Fruit fly (Drosophila melanogaster) whole organism, prepupa: ENCODE data around the gene Nepl18.

Experiments
- Blimp-1 ChIP-seq: fragments of 200-800 bp; sonication (Bioruptor generic); optimal IDR thresholded peaks from 3 replicates; lab custom pipeline; 2017; ENCODE audit warnings: missing biosample characterization, missing genetic modification characterization, mild to moderate bottlenecking, moderate library complexity, missing genetic modification reagents
- CG10669 ChIP-seq: fragments of 200-800 bp; sonication (Bioruptor generic); optimal IDR thresholded peaks from 3 replicates; lab custom pipeline; 2018; ENCODE audit warnings: missing biosample characterization, mild to moderate bottlenecking, missing genetic modification characterization, moderate library complexity
- CG11294 ChIP-seq: fragments of 200-800 bp; sonication (Bioruptor generic); IDR thresholded peaks from 2 replicates; pipeline ENCODE4 v1.3.6; 2022; ENCODE audit warnings: missing biosample characterization, missing genetic modification characterization
- CG11762 ChIP-seq: fragments of 200-800 bp; sonication (Bioruptor generic); optimal IDR thresholded peaks from 3 replicates; lab custom pipeline; 2016; ENCODE audit warnings: missing biosample characterization, missing genetic modification characterization; ENCODE audit not compliant: insufficient read depth
- CG11902 ChIP-seq: fragments of 200-800 bp; sonication (Bioruptor generic); optimal IDR thresholded peaks from 3 replicates; lab custom pipeline; 2016; ENCODE audit warnings: missing biosample characterization, missing genetic modification characterization
- CG15336 ChIP-seq: fragments of 200-800 bp; sonication (Bioruptor generic); IDR thresholded peaks from 2 replicates; pipeline ENCODE4 v1.3.6; 2022; ENCODE audit warnings: missing biosample characterization, missing genetic modification characterization
- CG16779 ChIP-seq: fragments of 200-800 bp; sonication (Bioruptor generic); optimal IDR thresholded peaks from 3 replicates; lab custom pipeline; 2017; ENCODE audit warnings: missing biosample characterization, mild to moderate bottlenecking, missing genetic modification characterization
- CG31627 ChIP-seq: fragments of 200-800 bp; sonication (Bioruptor generic); optimal IDR thresholded peaks from 3 replicates; lab custom pipeline; 2016; ENCODE audit warnings: missing biosample characterization, missing genetic modification characterization
- CG32006 ChIP-seq: fragments of 200-800 bp; sonication (Bioruptor generic); optimal IDR thresholded peaks from 3 replicates; lab custom pipeline; 2017; ENCODE audit warnings: missing biosample characterization, mild to moderate bottlenecking, missing genetic modification characterization
- CG34406 ChIP-seq: fragments of 200-800 bp; sonication (Bioruptor generic); optimal IDR thresholded peaks from 3 replicates; lab custom pipeline; 2016; ENCODE audit warnings: missing biosample characterization, missing genetic modification characterization
- CG4318 ChIP-seq: fragments of 200-800 bp; sonication (Bioruptor generic); optimal IDR thresholded peaks from 3 replicates; lab custom pipeline; 2017; ENCODE audit warnings: missing biosample characterization, mild to moderate bottlenecking, missing genetic modification characterization
- CG6163 ChIP-seq: fragments of 200-800 bp; sonication (Bioruptor generic); IDR thresholded peaks from 3 replicates; pipeline ENCODE4 v1.3.6; 2022; ENCODE audit warnings: missing biosample characterization, missing genetic modification characterization
- CG6276 ChIP-seq: fragments of 200-800 bp; sonication (Bioruptor generic); optimal IDR thresholded peaks from 2 replicates; lab custom pipeline; 2017; ENCODE audit warnings: missing biosample characterization, mild to moderate bottlenecking, missing genetic modification characterization
- CG6792 ChIP-seq: fragments of 200-800 bp; sonication (Bioruptor generic); optimal IDR thresholded peaks from 3 replicates; lab custom pipeline; 2016; ENCODE audit warnings: missing biosample characterization, missing genetic modification characterization
- CG6808 ChIP-seq: fragments of 200-800 bp; sonication (Bioruptor generic); optimal IDR thresholded peaks from 3 replicates; lab custom pipeline; 2017; ENCODE audit warnings: missing biosample characterization, missing genetic modification characterization, mild to moderate bottlenecking, moderate library complexity, missing genetic modification reagents
- CG6854 ChIP-seq: fragments of 200-800 bp; sonication (Bioruptor generic); optimal IDR thresholded peaks from 2 replicates; lab custom pipeline; 2017; ENCODE audit warnings: missing biosample characterization, mild to moderate bottlenecking, missing genetic modification characterization
- CG8119 ChIP-seq: fragments of 200-800 bp; sonication (Bioruptor generic); IDR thresholded peaks from 3 replicates; pipeline ENCODE4 v1.3.6; 2022; ENCODE audit warnings: missing biosample characterization, missing genetic modification characterization
- CG8632 ChIP-seq: fragments of 200-800 bp; sonication (Bioruptor generic); optimal IDR thresholded peaks from 3 replicates; lab custom pipeline; 2016; ENCODE audit warnings: missing biosample characterization, missing genetic modification characterization
- CG9139 ChIP-seq: fragments of 200-800 bp; sonication (Bioruptor generic); optimal IDR thresholded peaks from 3 replicates; lab custom pipeline; 2017; ENCODE audit warnings: missing biosample characterization, mild to moderate bottlenecking, missing genetic modification characterization
- Eip75B ChIP-seq: fragments of 200-800 bp; sonication (Bioruptor generic); optimal IDR thresholded peaks from 3 replicates; lab custom pipeline; 2016; ENCODE audit warnings: missing biosample characterization, missing genetic modification characterization
- Eip78C ChIP-seq: fragments of 200-800 bp; sonication (Bioruptor generic); peaks from one replicate; lab custom pipeline; 2016; ENCODE audit warnings: missing biosample characterization, missing genetic modification characterization
- Eip93F ChIP-seq: fragments of 200-800 bp; sonication (Bioruptor generic); optimal IDR thresholded peaks from 2 replicates; lab custom pipeline; 2016; ENCODE audit warnings: missing biosample characterization, mild to moderate bottlenecking, missing genetic modification characterization
- Hr39 ChIP-seq: fragments of 200-800 bp; sonication (Bioruptor generic); optimal IDR thresholded peaks from 2 replicates; lab custom pipeline; 2016; ENCODE audit warnings: missing biosample characterization, missing genetic modification characterization
- Lpt ChIP-seq: fragments of 200-800 bp; sonication (Bioruptor generic); optimal IDR thresholded peaks from 3 replicates; lab custom pipeline; 2016; ENCODE audit warnings: missing biosample characterization, missing genetic modification characterization
- OdsH ChIP-seq: fragments of 200-800 bp; sonication (Bioruptor generic); optimal IDR thresholded peaks from 3 replicates; lab custom pipeline; 2016; ENCODE audit warnings: missing biosample characterization, missing genetic modification characterization
- Sox102F ChIP-seq: fragments of 200-800 bp; sonication (Bioruptor generic); optimal IDR thresholded peaks from 2 replicates; lab custom pipeline; 2016; ENCODE audit warnings: missing biosample characterization, mild to moderate bottlenecking, missing genetic modification characterization
- Sox14 ChIP-seq: fragments of 200-800 bp; sonication (Bioruptor generic); optimal IDR thresholded peaks from 3 replicates; lab custom pipeline; 2016; ENCODE audit warnings: missing biosample characterization, missing genetic modification characterization
- achi ChIP-seq: fragments of 200-800 bp; sonication (Bioruptor generic); optimal IDR thresholded peaks from 3 replicates; lab custom pipeline; 2016; ENCODE audit warnings: missing biosample characterization, missing genetic modification characterization
- acj6 ChIP-seq: fragments of 200-800 bp; sonication (Bioruptor generic); optimal IDR thresholded peaks from 3 replicates; lab custom pipeline; 2016; ENCODE audit warnings: missing biosample characterization, missing genetic modification characterization
- cyc ChIP-seq: fragments of 200-800 bp; sonication (Bioruptor generic); optimal IDR thresholded peaks from 3 replicates; lab custom pipeline; 2016; ENCODE audit warnings: missing biosample characterization, missing genetic modification characterization
- dsx ChIP-seq: fragments of 200-800 bp; optimal IDR thresholded peaks from 3 replicates; lab custom pipeline; 2019; ENCODE audit warnings: missing biosample characterization, mild to moderate bottlenecking, missing genetic modification characterization, moderate library complexity; ENCODE audit not compliant: poor library complexity, severe bottlenecking
- eg ChIP-seq: fragments of 200-800 bp; sonication (Bioruptor generic); IDR thresholded peaks from 3 replicates; pipeline ENCODE4 v1.3.6; 2022; ENCODE audit warnings: missing biosample characterization, missing genetic modification characterization
- esn ChIP-seq: fragments of 200-800 bp; sonication (Bioruptor generic); optimal IDR thresholded peaks from 2 replicates; lab custom pipeline; 2016; ENCODE audit warnings: missing biosample characterization, mild to moderate bottlenecking, missing genetic modification characterization, moderate library complexity
- fd59A ChIP-seq: fragments of 200-800 bp; sonication (Bioruptor generic); optimal IDR thresholded peaks from 2 replicates; lab custom pipeline; 2017; ENCODE audit warnings: missing biosample characterization, mild to moderate bottlenecking, missing genetic modification characterization, missing genetic modification reagents
- fd85E ChIP-seq: fragments of 200-800 bp; sonication (Bioruptor generic); optimal IDR thresholded peaks from 3 replicates; lab custom pipeline; 2016; ENCODE audit warnings: missing biosample characterization, missing genetic modification characterization
- fkh ChIP-seq: fragments of 200-800 bp; sonication (Bioruptor generic); optimal IDR thresholded peaks from 3 replicates; lab custom pipeline; 2017; ENCODE audit warnings: missing biosample characterization, mild to moderate bottlenecking, missing genetic modification characterization, moderate library complexity
- net ChIP-seq: fragments of 200-800 bp; sonication (Bioruptor generic); optimal IDR thresholded peaks from 3 replicates; lab custom pipeline; 2016; ENCODE audit warnings: missing biosample characterization, missing genetic modification characterization
- pdm3 ChIP-seq: fragments of 200-800 bp; sonication (Bioruptor generic); optimal IDR thresholded peaks from 3 replicates; lab custom pipeline; 2016; ENCODE audit warnings: missing biosample characterization, missing genetic modification characterization
- salr ChIP-seq, 2 experiments: fragments of 200-800 bp; sonication (Bioruptor generic); optimal IDR thresholded peaks; 3 replicates each; lab custom pipeline; 2016 to 2018; ENCODE audit warnings: missing biosample characterization in 2 of 2, missing genetic modification characterization in 2 of 2, mild to moderate bottlenecking in 1 of 2
- spab ChIP-seq: fragments of 200-800 bp; sonication (Bioruptor generic); optimal IDR thresholded peaks from 2 replicates; lab custom pipeline; 2017; ENCODE audit warnings: missing biosample characterization, mild to moderate bottlenecking, missing genetic modification characterization, missing genetic modification reagents
- ss ChIP-seq, 2 experiments: fragments of 200-800 bp; sonication (Bioruptor generic); optimal IDR thresholded peaks; 2 replicates in 1 of 2; 3 replicates in 1 of 2; lab custom pipeline; 2017 to 2018; ENCODE audit warnings: mild to moderate bottlenecking in 2 of 2, missing biosample characterization in 2 of 2, missing genetic modification characterization in 2 of 2, moderate library complexity in 1 of 2
- svp ChIP-seq: fragments of 200-800 bp; sonication (Bioruptor generic); peaks from one replicate; lab custom pipeline; 2016; ENCODE audit warnings: missing biosample characterization, missing genetic modification characterization
- topi ChIP-seq: fragments of 200-800 bp; sonication (Bioruptor generic); optimal IDR thresholded peaks from 3 replicates; lab custom pipeline; 2016; ENCODE audit warnings: missing biosample characterization, missing genetic modification characterization
- vri ChIP-seq: fragments of 200-800 bp; sonication (Bioruptor generic); optimal IDR thresholded peaks from 3 replicates; lab custom pipeline; 2016; ENCODE audit warnings: missing biosample characterization, mild to moderate bottlenecking, missing genetic modification characterization

Gene Nepl18

DNA sequence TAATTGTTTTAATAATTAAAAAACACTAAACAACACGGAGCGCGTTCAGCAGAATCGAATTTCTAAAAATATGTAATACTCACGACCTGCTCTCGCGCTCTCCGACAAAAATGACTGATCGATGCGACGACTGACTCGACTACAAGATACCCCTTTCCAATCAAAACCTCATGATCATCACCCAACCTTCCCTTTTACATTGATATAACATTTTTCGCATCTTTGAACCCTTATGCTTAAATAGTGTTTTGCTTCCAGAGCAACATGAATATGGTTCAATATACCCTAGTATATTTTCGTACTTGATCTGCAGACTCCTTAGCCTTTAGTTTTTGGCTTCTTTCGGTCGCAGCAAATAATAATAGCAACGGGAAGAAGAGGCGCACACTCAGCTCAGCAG lies 36.3 kb downstream of the Nepl18 start (continued):
- TF ChIP-seq CG16779 (tag; lab: Kevin White, UChicago): peak; percentile 12
- peak; percentile 29 for TF ChIP-seq CG4318 (GFP tag; lab: Kevin White, UChicago)
- TF ChIP-seq fd85E (GFP tag; lab: Kevin White, UChicago): no peak
- peak; percentile 14 for TF ChIP-seq CG10669 (GFP tag; lab: Kevin White, UChicago)
- peak; percentile 2 for TF ChIP-seq CG11902
- TF ChIP-seq achi (GFP tag; lab: Kevin White, UChicago): peak; percentile 62
- TF ChIP-seq CG32006 (GFP tag; lab: Kevin White, UChicago): peak; percentile 70

DNA sequence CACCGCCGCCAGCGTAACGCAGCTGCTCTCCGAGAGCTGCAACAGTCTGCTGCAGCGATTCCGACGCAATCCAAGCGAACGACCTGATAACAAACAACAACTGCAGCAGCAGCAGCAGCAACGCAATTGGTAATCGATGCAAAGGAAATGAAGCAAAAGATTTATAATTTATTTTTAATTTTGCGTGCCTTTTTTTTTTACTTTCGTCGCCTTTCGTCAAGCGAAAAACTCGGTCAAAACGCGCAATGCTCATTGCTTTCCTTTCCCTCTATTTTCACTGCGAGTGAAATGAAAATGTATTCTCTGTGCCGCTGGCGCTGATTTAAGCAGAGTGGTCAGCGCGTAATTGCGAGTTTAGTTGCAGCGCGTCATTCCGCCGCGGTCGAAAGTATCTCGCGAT lies 37.6 kb downstream of the Nepl18 start:
- TF ChIP-seq Blimp-1 (GFP tag; lab: Kevin White, UChicago): no peak
- TF ChIP-seq CG15336 (GFP tag; lab: Robert Waterston, UW): no peak
- no peak for TF ChIP-seq CG31627 (GFP tag; lab: Kevin White, UChicago)
- no peak for TF ChIP-seq esn (GFP tag; lab: Kevin White, UChicago)
- no peak for TF ChIP-seq OdsH
- TF ChIP-seq CG9139 (GFP tag; lab: Kevin White, UChicago): no peak
- no peak for TF ChIP-seq pdm3 (GFP tag; lab: Kevin White, UChicago)
- no peak for TF ChIP-seq achi (GFP tag; lab: Kevin White, UChicago)
- TF ChIP-seq fkh (GFP tag; lab: Kevin White, UChicago): no peak
- peak; percentile 61 for TF ChIP-seq CG6276 (GFP tag; lab: Kevin White, UChicago)
- TF ChIP-seq CG4318 (GFP tag; lab: Kevin White, UChicago): no peak
- no peak for TF ChIP-seq Eip75B (GFP tag; lab: Kevin White, UChicago)
- TF ChIP-seq Eip93F: no peak
- no peak for TF ChIP-seq net (GFP tag; lab: Kevin White, UChicago)
- TF ChIP-seq CG6808: peak; percentile 19
- TF ChIP-seq Hr39 (GFP tag; lab: Kevin White, UChicago): no peak
- no peak for TF ChIP-seq dsx (GFP tag; lab: Kevin White, UChicago)
- TF ChIP-seq CG6792 (GFP tag; lab: Kevin White, UChicago): no peak
- TF ChIP-seq eg (GFP tag; lab: Robert Waterston, UW): 0 out of 3 replicates have a peak, but pooled peaks have one; percentile 20
- no peak for TF ChIP-seq CG8119
- TF ChIP-seq topi (GFP tag; lab: Kevin White, UChicago): no peak
- TF ChIP-seq Lpt: peak; percentile 8
- TF ChIP-seq Sox14 (GFP tag; lab: Kevin White, UChicago): no peak
- peak; percentile 54; the same call in 2 of the 3 replicates for TF ChIP-seq CG6163 (GFP tag; lab: Robert Waterston, UW)
- TF ChIP-seq Eip78C (GFP tag; lab: Kevin White, UChicago): peak; percentile 27

DNA sequence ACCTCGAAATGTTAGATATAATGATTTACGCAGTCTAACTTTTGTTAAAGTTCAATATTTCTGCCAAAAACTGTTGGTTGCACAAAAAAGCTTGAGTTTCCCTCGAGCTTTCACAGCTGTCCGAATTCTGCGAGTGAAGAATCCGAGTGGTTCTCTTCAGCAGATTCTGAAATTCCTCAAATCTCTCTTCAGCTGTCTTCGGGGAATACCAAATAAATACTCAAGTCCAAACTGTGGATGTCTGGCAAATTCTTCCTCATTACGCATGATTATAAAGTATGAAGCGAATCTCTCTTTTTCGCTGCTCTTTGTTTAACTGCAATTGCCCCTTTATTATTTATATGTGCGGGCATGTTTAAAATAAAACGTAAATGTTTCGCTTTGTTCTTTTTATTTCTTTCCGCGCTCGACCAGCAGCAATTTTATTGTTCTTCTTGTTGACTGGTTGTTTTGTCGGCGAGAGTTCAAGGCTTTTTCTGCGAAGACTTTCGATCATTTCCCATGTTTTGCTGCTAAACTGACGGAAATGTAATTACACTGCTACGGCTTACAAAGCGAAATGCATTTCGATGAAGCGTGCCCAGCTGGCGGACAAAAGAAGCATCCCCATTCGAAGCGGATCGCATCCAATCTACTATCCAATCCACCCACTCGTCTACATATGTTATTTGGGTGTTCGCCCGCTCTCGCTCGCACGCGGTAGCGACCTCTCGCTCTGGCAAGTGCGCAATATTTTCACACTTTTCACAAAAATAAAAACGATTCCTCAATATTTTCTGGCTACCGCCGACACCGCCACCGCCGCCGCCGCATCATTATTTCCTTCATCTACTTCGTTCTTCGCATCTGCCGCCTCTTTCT lies 38.7 kb downstream of the Nepl18 start:
- no peak for TF ChIP-seq Eip93F
- TF ChIP-seq Blimp-1 (GFP tag; lab: Kevin White, UChicago): no peak
- peak; percentile 36 for TF ChIP-seq net (GFP tag; lab: Kevin White, UChicago)
- peak; percentile 74 for TF ChIP-seq CG6276 (GFP tag; lab: Kevin White, UChicago)
- no peak for TF ChIP-seq OdsH
- no peak for TF ChIP-seq CG11294
- no peak for TF ChIP-seq Eip75B (GFP tag; lab: Kevin White, UChicago)
- TF ChIP-seq CG34406 (GFP tag; lab: Kevin White, UChicago): no peak
- no peak for TF ChIP-seq pdm3 (GFP tag; lab: Kevin White, UChicago)
- peak; percentile 49; the same call in 1 of the 3 replicates for TF ChIP-seq CG8119
- TF ChIP-seq CG6854 (GFP tag; lab: Kevin White, UChicago): peak; percentile 4
- TF ChIP-seq CG8632 (GFP tag; lab: Kevin White, UChicago): no peak
- no peak for TF ChIP-seq CG11762 (GFP tag; lab: Kevin White, UChicago)
- no peak for TF ChIP-seq CG10669 (GFP tag; lab: Kevin White, UChicago)
- peak; percentile 53 for TF ChIP-seq spab (GFP tag; lab: Kevin White, UChicago)
- TF ChIP-seq Hr39 (GFP tag; lab: Kevin White, UChicago): no peak
- no peak for TF ChIP-seq Sox102F (GFP tag; lab: Kevin White, UChicago)
- no peak for TF ChIP-seq fd59A (GFP tag; lab: Kevin White, UChicago)
- TF ChIP-seq acj6 (GFP tag; lab: Kevin White, UChicago): no peak
- TF ChIP-seq fd85E (GFP tag; lab: Kevin White, UChicago): no peak
- peak in 1 of 2 experiments; percentile 58 for TF ChIP-seq salr (GFP tag; optimal IDR thresholded peaks at IDR 0.05; lab: Kevin White, UChicago)
- no peak for TF ChIP-seq svp (GFP tag; lab: Kevin White, UChicago)
- TF ChIP-seq cyc (GFP tag; lab: Kevin White, UChicago): no peak
- TF ChIP-seq vri (GFP tag; lab: Kevin White, UChicago): no peak
- TF ChIP-seq Lpt: no peak
- peak in 1 of 2 experiments; percentile 69 for TF ChIP-seq ss (GFP tag; optimal IDR thresholded peaks at IDR 0.05; lab: Kevin White, UChicago)
- TF ChIP-seq achi (GFP tag; lab: Kevin White, UChicago): no peak
